Fruit fly (Drosophila melanogaster) whole organism, embryonic: ENCODE results near the gene CG13029.

Experiments
- Antp ChIP-seq: fragments of 200-800 bp; sonication (Bioruptor generic); optimal IDR thresholded peaks from 3 replicates; lab custom pipeline; 2016; ENCODE audit warnings: missing biosample characterization, missing genetic modification characterization
- Awh ChIP-seq: fragments of 200-800 bp; sonication (Bioruptor generic); IDR thresholded peaks from 2 replicates; pipeline ENCODE4, ENCODE4 v1.3.6; 2022; ENCODE audit warnings: missing biosample characterization, missing genetic modification characterization
- Bdp1 ChIP-seq: fragments of 200-800 bp; sonication (Bioruptor generic); optimal IDR thresholded peaks from 3 replicates; lab custom pipeline; 2016; ENCODE audit warnings: missing biosample characterization, missing genetic modification characterization
- Blimp-1 ChIP-seq: fragments of 200-800 bp; sonication (Bioruptor generic); optimal IDR thresholded peaks from 3 replicates; lab custom pipeline; 2018; ENCODE audit warnings: missing biosample characterization, missing genetic modification characterization, mild to moderate bottlenecking, moderate library complexity, missing genetic modification reagents
- CG10267 ChIP-seq: fragments of 200-800 bp; sonication (Bioruptor generic); optimal IDR thresholded peaks from 2 replicates; lab custom pipeline; 2018; ENCODE audit warnings: missing biosample characterization, mild to moderate bottlenecking, missing genetic modification characterization, moderate library complexity
- CG12744 ChIP-seq: fragments of 200-800 bp; sonication (Bioruptor generic); optimal IDR thresholded peaks from 2 replicates; lab custom pipeline; 2016; ENCODE audit warnings: missing biosample characterization, missing genetic modification characterization
- CG13424 ChIP-seq: fragments of 200-800 bp; sonication (Bioruptor generic); optimal IDR thresholded peaks from 2 replicates; lab custom pipeline; 2019; ENCODE audit warnings: missing biosample characterization, mild to moderate bottlenecking, missing genetic modification characterization, moderate library complexity
- CG14050 ChIP-seq: fragments of 200-800 bp; sonication (Bioruptor generic); IDR thresholded peaks from 3 replicates; pipeline ENCODE4 v1.3.6; 2022; ENCODE audit warnings: missing biosample characterization, missing genetic modification characterization
- CG16813 ChIP-seq: fragments of 200-800 bp; sonication (Bioruptor generic); IDR thresholded peaks from 3 replicates; pipeline ENCODE4 v1.3.6; 2022; ENCODE audit warnings: missing biosample characterization, missing genetic modification characterization; ENCODE audit not compliant: partially characterized antibody
- CG17385 ChIP-seq: fragments of 200-800 bp; sonication (Bioruptor generic); optimal IDR thresholded peaks from 3 replicates; lab custom pipeline; 2018; ENCODE audit warnings: missing biosample characterization, mild to moderate bottlenecking, missing genetic modification characterization
- CG1832 ChIP-seq: fragments of 200-800 bp; sonication (Bioruptor generic); optimal IDR thresholded peaks from 2 replicates; lab custom pipeline; 2017; ENCODE audit warnings: missing biosample characterization, mild to moderate bottlenecking, missing genetic modification characterization, inconsistent platforms
- CG2129 ChIP-seq: fragments of 200-800 bp; sonication (Bioruptor generic); IDR thresholded peaks from 2 replicates; pipeline ENCODE4 v1.3.6; 2022; ENCODE audit warnings: missing biosample characterization, missing genetic modification characterization; ENCODE audit not compliant: partially characterized antibody
- CG2889 ChIP-seq: fragments of 200-800 bp; sonication (Bioruptor generic); IDR thresholded peaks from 3 replicates; pipeline ENCODE4 v1.3.6; 2022; ENCODE audit warnings: missing biosample characterization, missing genetic modification characterization
- CG3163 ChIP-seq: fragments of 200-800 bp; sonication (Bioruptor generic); optimal IDR thresholded peaks from 3 replicates; lab custom pipeline; 2016; ENCODE audit warnings: missing biosample characterization, missing genetic modification characterization
- CG33213 ChIP-seq: fragments of 200-800 bp; sonication (Bioruptor generic); optimal IDR thresholded peaks from 3 replicates; lab custom pipeline; 2016; ENCODE audit warnings: missing biosample characterization, missing genetic modification characterization
- CG6654 ChIP-seq: fragments of 200-800 bp; sonication (Bioruptor generic); optimal IDR thresholded peaks from 2 replicates; lab custom pipeline; 2017; ENCODE audit warnings: missing biosample characterization, mild to moderate bottlenecking, missing genetic modification characterization
- CG8388 ChIP-seq: fragments of 200-800 bp; sonication (Bioruptor generic); optimal IDR thresholded peaks from 2 replicates; lab custom pipeline; 2019; ENCODE audit warnings: missing biosample characterization, mild to moderate bottlenecking, missing genetic modification characterization, moderate library complexity
- CG9727 ChIP-seq: fragments of 200-800 bp; sonication (Bioruptor generic); optimal IDR thresholded peaks from 3 replicates; lab custom pipeline; 2017; ENCODE audit warnings: missing biosample characterization, mild to moderate bottlenecking, missing genetic modification characterization
- CkIIα-i1 ChIP-seq: fragments of 200-800 bp; sonication (Bioruptor generic); IDR thresholded peaks from 2 replicates; pipeline ENCODE4 v1.3.6; 2022; ENCODE audit warnings: missing biosample characterization, missing genetic modification characterization
- Doc3 ChIP-seq: fragments of 200-800 bp; sonication (Bioruptor generic); IDR thresholded peaks from 3 replicates; pipeline ENCODE4 v1.3.6; 2022; ENCODE audit warnings: missing biosample characterization, missing genetic modification characterization; ENCODE audit not compliant: partially characterized antibody
- HLH54F ChIP-seq: fragments of 200-800 bp; sonication (Bioruptor generic); optimal IDR thresholded peaks from 3 replicates; lab custom pipeline; 2016; ENCODE audit warnings: missing biosample characterization, missing genetic modification characterization
- HLHmδ ChIP-seq: fragments of 200-800 bp; sonication (Bioruptor generic); optimal IDR thresholded peaks from 2 replicates; lab custom pipeline; 2018; ENCODE audit warnings: missing biosample characterization, mild to moderate bottlenecking, missing genetic modification characterization, moderate library complexity
- HmgZ ChIP-seq: fragments of 200-800 bp; sonication (Bioruptor generic); optimal IDR thresholded peaks from 2 replicates; lab custom pipeline; 2018; ENCODE audit warnings: missing biosample characterization, mild to moderate bottlenecking, missing genetic modification characterization
- Jarid2 ChIP-seq: fragments of 200-800 bp; sonication (Bioruptor generic); optimal IDR thresholded peaks from 3 replicates; lab custom pipeline; 2017; ENCODE audit warnings: mild to moderate bottlenecking, missing biosample characterization, missing genetic modification reagents, missing genetic modification characterization
- Lpt ChIP-seq: fragments of >200 bp; optimal IDR thresholded peaks from 2 replicates; lab custom pipeline; 2018; ENCODE audit warnings: missing biosample characterization, missing genetic modification characterization
- NC2α ChIP-seq: fragments of 200-800 bp; sonication (Bioruptor generic); optimal IDR thresholded peaks from 2 replicates; lab custom pipeline; 2016; ENCODE audit warnings: missing biosample characterization, missing genetic modification characterization
- NC2β ChIP-seq: fragments of 200-800 bp; sonication (Bioruptor generic); optimal IDR thresholded peaks from 2 replicates; lab custom pipeline; 2016; ENCODE audit warnings: missing biosample characterization, missing genetic modification characterization
- Oaz ChIP-seq: fragments of 200-800 bp; sonication (Bioruptor generic); IDR thresholded peaks from 2 replicates; pipeline ENCODE4 v1.3.6; 2022; ENCODE audit warnings: missing biosample characterization, missing genetic modification characterization
- bowl ChIP-seq: fragments of 200-800 bp; sonication (Bioruptor generic); IDR thresholded peaks from 2 replicates; pipeline ENCODE4 v1.3.6; 2022; ENCODE audit warnings: missing biosample characterization, missing genetic modification characterization
- br ChIP-seq: fragments of >200 bp; optimal IDR thresholded peaks from 2 replicates; lab custom pipeline; 2017
- bsh ChIP-seq, 2 experiments: fragments of 200-800 bp; sonication (Bioruptor generic); optimal IDR thresholded peaks; 2 replicates each; lab custom pipeline; 2017 to 2018; ENCODE audit warnings: mild to moderate bottlenecking in 2 of 2, missing biosample characterization in 2 of 2, missing genetic modification characterization in 2 of 2, moderate library complexity in 1 of 2
- chinmo ChIP-seq: fragments of 200-800 bp; sonication (Bioruptor generic); IDR thresholded peaks from 4 replicates; pipeline ENCODE4 v1.3.6; 2022; ENCODE audit warnings: missing biosample characterization, missing genetic modification characterization; ENCODE audit not compliant: partially characterized antibody
- eve ChIP-seq, 2 experiments: fragments of >200 bp; optimal IDR thresholded peaks; 2 replicates each; lab custom pipeline; 2017; ENCODE audit warnings: missing biosample characterization in 2 of 2, missing genetic modification characterization in 2 of 2
- gfzf ChIP-seq: fragments of 200-800 bp; sonication (Bioruptor generic); optimal IDR thresholded peaks from 2 replicates; lab custom pipeline; 2016; ENCODE audit warnings: missing biosample characterization, mild to moderate bottlenecking, missing genetic modification characterization, moderate library complexity
- kni ChIP-seq: fragments of 200-800 bp; sonication (Bioruptor generic); optimal IDR thresholded peaks from 3 replicates; lab custom pipeline; 2017; ENCODE audit warnings: mild to moderate bottlenecking, missing biosample characterization, missing genetic modification reagents, missing genetic modification characterization
- lbe ChIP-seq: fragments of 200-800 bp; sonication (Bioruptor generic); optimal IDR thresholded peaks from 2 replicates; lab custom pipeline; 2016; ENCODE audit warnings: missing biosample characterization, mild to moderate bottlenecking, missing genetic modification characterization
- lilli ChIP-seq: fragments of 200-800 bp; sonication (Bioruptor generic); optimal IDR thresholded peaks from 3 replicates; lab custom pipeline; 2016; ENCODE audit warnings: missing biosample characterization, missing genetic modification characterization
- mld ChIP-seq: fragments of 200-800 bp; sonication (Bioruptor generic); IDR thresholded peaks from 3 replicates; pipeline ENCODE4 v1.3.6; 2022; ENCODE audit warnings: missing biosample characterization, missing genetic modification characterization; ENCODE audit not compliant: partially characterized antibody
- oc ChIP-seq: fragments of 200-800 bp; sonication (Bioruptor generic); optimal IDR thresholded peaks from 2 replicates; lab custom pipeline; 2018; ENCODE audit warnings: missing biosample characterization, mild to moderate bottlenecking, missing genetic modification characterization, moderate library complexity
- pfk ChIP-seq: fragments of 200-800 bp; sonication (Bioruptor generic); optimal IDR thresholded peaks from 2 replicates; lab custom pipeline; 2018; ENCODE audit warnings: missing biosample characterization, mild to moderate bottlenecking, missing genetic modification characterization, moderate library complexity
- slbo ChIP-seq: fragments of 200-800 bp; sonication (Bioruptor generic); IDR thresholded peaks from 2 replicates; pipeline ENCODE4 v1.3.6; 2022; ENCODE audit warnings: missing biosample characterization, missing genetic modification characterization
- sna ChIP-seq: fragments of 200-800 bp; sonication (Bioruptor generic); IDR thresholded peaks from 2 replicates; pipeline ENCODE4 v1.3.6; 2022; ENCODE audit warnings: missing biosample characterization, missing genetic modification characterization; ENCODE audit not compliant: partially characterized antibody
- usp ChIP-seq: fragments of >200 bp; optimal IDR thresholded peaks from 2 replicates; lab custom pipeline; 2017; ENCODE audit warnings: missing biosample characterization, missing genetic modification characterization
- vnd ChIP-seq: fragments of 200-800 bp; sonication (Bioruptor generic); IDR thresholded peaks from 3 replicates; pipeline ENCODE4 v1.3.6; 2022; ENCODE audit warnings: missing biosample characterization, missing genetic modification characterization; ENCODE audit not compliant: partially characterized antibody
- vvl ChIP-seq: fragments of 200-800 bp; sonication (Bioruptor generic); IDR thresholded peaks from 2 replicates; pipeline ENCODE4 v1.3.6; 2022; ENCODE audit warnings: missing biosample characterization, missing genetic modification characterization
- yki ChIP-seq: fragments of >200 bp; optimal IDR thresholded peaks from 3 replicates; lab custom pipeline; 2018
- z ChIP-seq: fragments of 200-800 bp; sonication (Bioruptor generic); IDR thresholded peaks from 3 replicates; pipeline ENCODE4 v1.3.6; 2022; ENCODE audit warnings: missing biosample characterization, missing genetic modification characterization
- zen2 ChIP-seq: fragments of 200-800 bp; sonication (Bioruptor generic); IDR thresholded peaks from 3 replicates; pipeline ENCODE4 v1.3.6; 2022; ENCODE audit warnings: missing biosample characterization, missing genetic modification characterization; ENCODE audit not compliant: partially characterized antibody
- zfh1 ChIP-seq: fragments of 200-800 bp; sonication (Bioruptor generic); IDR thresholded peaks from 3 replicates; pipeline ENCODE4 v1.3.6; 2022; ENCODE audit warnings: missing biosample characterization, missing genetic modification characterization

The CG13029 gene

dm6 chr3L:16890650-16891336 lies 30.4 kb downstream of the CG13029 start (continued):
- TF ChIP-seq bowl (peak; percentile 81; the same call in 1 of the 2 replicates), CG1832 (no peak), Jarid2 (GFP tag; lab: Kevin White, UChicago) (peak; percentile 91), gfzf (GFP tag; lab: Kevin White, UChicago) (no peak), CG16813 (GFP tag; lab: Robert Waterston, UW) (no peak), HLH54F (peak; percentile 57), mld (GFP tag; lab: Robert Waterston, UW) (no peak), CG2889 (GFP tag; lab: Robert Waterston, UW) (peak; percentile 83), CG2129 (GFP tag; lab: Robert Waterston, UW) (no peak), oc (tag; lab: Kevin White, UChicago) (peak; percentile 90), chinmo (GFP tag; lab: Robert Waterston, UW) (peak; percentile 99), zen2 (GFP tag; lab: Robert Waterston, UW) (peak; percentile 36; the same call in 1 of the 3 replicates), Bdp1 (peak; percentile 70), z (no peak), lilli (peak; percentile 74), CG3163 (peak; percentile 59), Antp (GFP tag; lab: Kevin White, UChicago) (peak; percentile 88), Blimp-1 (GFP tag; lab: Kevin White, UChicago) (peak; percentile 93), CG33213 (peak; percentile 79), yki (lab: Kevin White, UChicago) (no peak), zfh1 (peak; percentile 95), CG17385 (peak; percentile 88), NC2α (peak; percentile 74), CkIIα-i1 (peak; percentile 70; the same call in 1 of the 2 replicates), slbo (peak; percentile 88), br (no peak), CG13424 (tag; lab: Kevin White, UChicago) (peak; percentile 92), eve (GFP tag; optimal IDR thresholded peaks at IDR 0.05; lab: Kevin White, UChicago) (peak in 1 of 2 experiments; percentile 96), CG10267 (peak; percentile 85), CG14050 (GFP tag; lab: Robert Waterston, UW) (peak; percentile 91), sna (no peak), CG8388 (GFP tag; lab: Kevin White, UChicago) (peak; percentile 93), Oaz (GFP tag; lab: Robert Waterston, UW) (peak; percentile 82), kni (GFP tag; lab: Kevin White, UChicago) (peak; percentile 98), Doc3 (GFP tag; lab: Robert Waterston, UW) (no peak), CG9727 (GFP tag; lab: Kevin White, UChicago) (peak; percentile 85), usp (no peak), CG6654 (peak; percentile 81), vvl (GFP tag; lab: Robert Waterston, UW) (peak; percentile 97), HmgZ (tag; lab: Kevin White, UChicago) (peak; percentile 62), vnd (GFP tag; lab: Robert Waterston, UW) (0 out of 3 replicates have a peak, but pooled peaks have one; percentile 25), Awh (GFP tag; lab: Robert Waterston, UW) (peak; percentile 97), pfk (no peak), lbe (GFP tag; lab: Kevin White, UChicago) (no peak), NC2β (GFP tag; lab: Kevin White, UChicago) (peak; percentile 89), CG12744 (GFP tag; lab: Kevin White, UChicago) (peak; percentile 54), Lpt (no peak), HLHmδ (GFP tag; lab: Kevin White, UChicago) (peak; percentile 1), bsh (GFP tag; optimal IDR thresholded peaks at IDR 0.05; lab: Kevin White, UChicago) (peak; percentile 59 to 97)
